Worm (Caenorhabditis elegans) whole organism, late embryonic: ENCODE results near the gene srx-111.

Experiments used
- K09A11.1 ChIP-seq: sonication (generic microtip); optimal IDR thresholded peaks from 2 replicates; lab custom pipeline; 2017; ENCODE audit warnings: antibody characterized with exemption, mild to moderate bottlenecking, missing genetic modification characterization, missing compliant biosample characterization; ENCODE audit not compliant: insufficient read depth
- ceh-2 ChIP-seq: sonication (generic microtip); optimal IDR thresholded peaks from 2 replicates; lab custom pipeline; 2016; ENCODE audit warnings: missing genotype, missing genetic modification characterization, missing compliant biosample characterization
- fax-1 ChIP-seq: sonication (generic microtip); optimal IDR thresholded peaks from 2 replicates; lab custom pipeline; 2016; ENCODE audit warnings: missing genotype, missing genetic modification characterization, missing compliant biosample characterization

- TF ChIP-seq fax-1 = no peak
- no peak for TF ChIP-seq K09A11.1
- no peak for TF ChIP-seq ceh-2 (tag; lab: Kevin White, UChicago)
These were observed 35.7 kb downstream of the srx-111 start, which contains the start of gene fbxb-99 for ce11 chrII:3793336-3793735.
